Fruit fly (Drosophila melanogaster) whole organism, pupa: Measurements from ENCODE around the gene CG31221.

ENCODE experiments used
- CG10348 ChIP-seq: fragments of 200-800 bp; sonication (Bioruptor generic); IDR thresholded peaks from 2 replicates; pipeline ENCODE4 v1.3.6; 2022; ENCODE audit warnings: missing biosample characterization, missing genetic modification characterization
- CG12605 ChIP-seq: fragments of 200-800 bp; sonication (Bioruptor generic); IDR thresholded peaks from 2 replicates; pipeline ENCODE4 v1.3.6; 2022; ENCODE audit warnings: missing biosample characterization, missing genetic modification characterization
- CG13204 ChIP-seq: fragments of 200-800 bp; sonication (Bioruptor generic); optimal IDR thresholded peaks from 2 replicates; lab custom pipeline; 2018; ENCODE audit warnings: missing biosample characterization, mild to moderate bottlenecking, missing genetic modification characterization, moderate library complexity
- CG14655 ChIP-seq: fragments of 200-800 bp; sonication (Bioruptor generic); optimal IDR thresholded peaks from 3 replicates; lab custom pipeline; 2017; ENCODE audit warnings: mild to moderate bottlenecking, missing biosample characterization, missing genetic modification reagents, missing genetic modification characterization
- CG15710 ChIP-seq: fragments of 200-800 bp; sonication (Bioruptor generic); optimal IDR thresholded peaks from 2 replicates; lab custom pipeline; 2018; ENCODE audit warnings: missing biosample characterization, mild to moderate bottlenecking, missing genetic modification characterization, moderate library complexity
- CG17806 ChIP-seq: fragments of 200-800 bp; sonication (Bioruptor generic); optimal IDR thresholded peaks from 2 replicates; lab custom pipeline; 2018; ENCODE audit warnings: missing biosample characterization, mild to moderate bottlenecking, missing genetic modification characterization, moderate library complexity
- CG32121 ChIP-seq: fragments of 200-800 bp; sonication (Bioruptor generic); IDR thresholded peaks from 2 replicates; pipeline ENCODE4 v1.3.6; 2022; ENCODE audit warnings: missing biosample characterization, missing genetic modification characterization
- CG34367 ChIP-seq: fragments of 200-800 bp; sonication (Bioruptor generic); optimal IDR thresholded peaks from 2 replicates; lab custom pipeline; 2018; ENCODE audit warnings: missing biosample characterization, mild to moderate bottlenecking, missing genetic modification characterization
- CG4496 ChIP-seq: fragments of 200-800 bp; sonication (Bioruptor generic); IDR thresholded peaks from 3 replicates; pipeline ENCODE4 v1.3.6; 2022; ENCODE audit warnings: missing biosample characterization, missing genetic modification characterization
- CG8159 ChIP-seq: fragments of 200-800 bp; sonication (Bioruptor generic); optimal IDR thresholded peaks from 3 replicates; lab custom pipeline; 2018; ENCODE audit warnings: missing biosample characterization, mild to moderate bottlenecking, missing genetic modification characterization, moderate library complexity
- CG8301 ChIP-seq: fragments of 200-800 bp; sonication (Bioruptor generic); optimal IDR thresholded peaks from 2 replicates; lab custom pipeline; 2018; ENCODE audit warnings: missing biosample characterization, mild to moderate bottlenecking, missing genetic modification characterization
- CG9948 ChIP-seq: fragments of 200-800 bp; sonication (Bioruptor generic); optimal IDR thresholded peaks from 2 replicates; lab custom pipeline; 2018; ENCODE audit warnings: missing biosample characterization, mild to moderate bottlenecking, missing genetic modification characterization, moderate library complexity
- D1 ChIP-seq: fragments of 200-800 bp; sonication (Bioruptor generic); optimal IDR thresholded peaks from 2 replicates; lab custom pipeline; 2018; ENCODE audit warnings: missing biosample characterization, mild to moderate bottlenecking, missing genetic modification characterization, moderate library complexity
- EcR ChIP-seq: fragments of 200-800 bp; sonication (Bioruptor generic); optimal IDR thresholded peaks from 3 replicates; lab custom pipeline; 2019; ENCODE audit warnings: missing biosample characterization, missing genetic modification characterization, mild to moderate bottlenecking, moderate library complexity, missing genetic modification reagents
- Ets98B ChIP-seq: fragments of 200-800 bp; sonication (Bioruptor generic); IDR thresholded peaks from 2 replicates; pipeline ENCODE4 v1.3.6; 2022; ENCODE audit warnings: missing biosample characterization, missing genetic modification characterization
- Pif1A ChIP-seq: fragments of 200-800 bp; sonication (Bioruptor generic); optimal IDR thresholded peaks from 3 replicates; lab custom pipeline; 2016; ENCODE audit warnings: missing biosample characterization, missing genetic modification characterization
- Pif1B ChIP-seq: fragments of 200-800 bp; sonication (Bioruptor generic); optimal IDR thresholded peaks from 3 replicates; lab custom pipeline; 2016; ENCODE audit warnings: missing biosample characterization, missing genetic modification characterization
- Snoo ChIP-seq: fragments of 200-800 bp; sonication (Bioruptor generic); optimal IDR thresholded peaks from 3 replicates; lab custom pipeline; 2017; ENCODE audit warnings: missing biosample characterization, mild to moderate bottlenecking, missing genetic modification characterization, inconsistent platforms
- fd96Ca ChIP-seq: fragments of 200-800 bp; sonication (Bioruptor generic); IDR thresholded peaks from 3 replicates; pipeline ENCODE4 v1.3.6; 2022; ENCODE audit warnings: missing biosample characterization, missing genetic modification characterization
- gl ChIP-seq: fragments of 200-800 bp; sonication (Bioruptor generic); optimal IDR thresholded peaks from 2 replicates; lab custom pipeline; 2018; ENCODE audit warnings: missing biosample characterization, mild to moderate bottlenecking, missing genetic modification characterization
- rn ChIP-seq: fragments of 200-800 bp; sonication (Bioruptor generic); IDR thresholded peaks from 2 replicates; pipeline ENCODE4 v1.3.6; 2022; ENCODE audit warnings: missing biosample characterization, missing genetic modification characterization

The CG31221 gene

dm6 chr3R:19463016-19463664, 50.7 kb downstream of the CG31221 start, which contains the start of gene Scsalpha2:
Gene Scsalpha2 (minus strand): TSS chr3R:19463066.
- no peak for TF ChIP-seq D1 (tag; lab: Kevin White, UChicago)
- TF ChIP-seq Snoo (tag; lab: Kevin White, UChicago): peak; percentile 2
- TF ChIP-seq EcR: no peak
- TF ChIP-seq CG4496: no peak
- TF ChIP-seq CG8159 (tag; lab: Kevin White, UChicago): no peak
- TF ChIP-seq rn (GFP tag; lab: Robert Waterston, UW): no peak
- TF ChIP-seq fd96Ca (GFP tag; lab: Robert Waterston, UW): no peak
- TF ChIP-seq CG32121: no peak
- TF ChIP-seq CG15710 (tag; lab: Kevin White, UChicago): no peak
- TF ChIP-seq gl (tag; lab: Kevin White, UChicago): no peak
- TF ChIP-seq CG17806 (tag; lab: Kevin White, UChicago): no peak
- TF ChIP-seq CG10348 (GFP tag; lab: Robert Waterston, UW): no peak
- peak; percentile 39; the same call in 1 of the 2 replicates for TF ChIP-seq Ets98B (GFP tag; lab: Robert Waterston, UW)
- no peak for TF ChIP-seq CG13204 (GFP tag; lab: Kevin White, UChicago)
- peak; percentile 11 for TF ChIP-seq Pif1B (GFP tag; lab: Kevin White, UChicago)
- TF ChIP-seq CG14655: peak; percentile 22
- peak; percentile 49 for TF ChIP-seq Pif1A (GFP tag; lab: Kevin White, UChicago)
- peak; percentile 23 for TF ChIP-seq CG34367 (tag; lab: Kevin White, UChicago)
- TF ChIP-seq CG8301 (tag; lab: Kevin White, UChicago): peak; percentile 1
- TF ChIP-seq CG12605 (GFP tag; lab: Robert Waterston, UW): peak; percentile 31; the same call in 1 of the 2 replicates
- no peak for TF ChIP-seq CG9948 (tag; lab: Kevin White, UChicago)
- TF ChIP-seq, all 21 proteins: peak for 8

DNA sequence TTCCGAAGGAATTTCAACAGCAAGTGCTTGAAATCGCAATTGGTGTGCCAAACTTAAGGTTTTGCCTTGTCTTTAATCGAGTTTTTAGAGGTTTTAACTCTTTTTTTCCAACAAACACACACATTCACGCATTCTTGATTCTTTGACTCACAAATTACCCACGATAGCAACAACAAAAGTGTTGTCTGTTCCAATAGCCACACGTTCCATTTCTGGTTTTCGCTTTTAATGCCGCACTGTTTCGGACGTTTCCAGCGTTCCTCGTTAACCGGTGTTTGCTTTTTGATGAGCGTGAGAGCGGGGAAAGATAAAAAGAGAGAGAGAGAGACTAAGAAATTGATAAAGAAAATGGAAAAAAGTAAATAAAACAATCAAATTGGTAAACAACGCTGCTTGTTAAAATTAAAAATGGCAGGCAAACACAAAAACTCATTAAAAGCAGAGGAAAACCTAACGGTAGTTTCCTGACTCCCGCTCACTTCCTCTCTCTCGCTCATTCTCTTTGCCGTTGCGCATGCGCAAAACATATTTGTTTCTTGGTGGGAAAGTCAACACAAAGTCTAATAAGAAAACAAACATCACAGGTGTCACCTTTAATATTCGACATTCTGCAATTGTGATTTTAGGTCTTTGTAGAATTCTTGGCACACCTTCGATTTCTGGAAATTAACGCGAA, 51.5 kb downstream of the CG31221 start:
- TF ChIP-seq CG10348 (GFP tag; lab: Robert Waterston, UW): no peak
- TF ChIP-seq rn (GFP tag; lab: Robert Waterston, UW): no peak

dm6 chr3R:19465286-19465685, 52.8 kb downstream of the CG31221 start:
- TF ChIP-seq CG4496: peak; percentile 17; the same call in 1 of the 3 replicates
- TF ChIP-seq CG8159 (tag; lab: Kevin White, UChicago): peak; percentile 76
- peak; percentile 46 for TF ChIP-seq Snoo (tag; lab: Kevin White, UChicago)
- no peak for TF ChIP-seq rn (GFP tag; lab: Robert Waterston, UW)
- peak; percentile 22; the same call in 1 of the 2 replicates for TF ChIP-seq CG32121
- TF ChIP-seq Pif1A (GFP tag; lab: Kevin White, UChicago): peak; percentile 44
- TF ChIP-seq CG14655: peak; percentile 68
- TF ChIP-seq CG12605 (GFP tag; lab: Robert Waterston, UW): no peak
- TF ChIP-seq CG13204 (GFP tag; lab: Kevin White, UChicago): no peak
- peak; percentile 57 for TF ChIP-seq CG8301 (tag; lab: Kevin White, UChicago)
- TF ChIP-seq gl (tag; lab: Kevin White, UChicago): no peak
- TF ChIP-seq Pif1B (GFP tag; lab: Kevin White, UChicago): peak; percentile 45
- peak; percentile 12 for TF ChIP-seq D1 (tag; lab: Kevin White, UChicago)
- TF ChIP-seq EcR: no peak
- TF ChIP-seq CG34367 (tag; lab: Kevin White, UChicago): peak; percentile 49
- TF ChIP-seq CG17806 (tag; lab: Kevin White, UChicago): peak; percentile 65
- no peak for TF ChIP-seq Ets98B (GFP tag; lab: Robert Waterston, UW)
- no peak for TF ChIP-seq CG10348 (GFP tag; lab: Robert Waterston, UW)
- no peak for TF ChIP-seq fd96Ca (GFP tag; lab: Robert Waterston, UW)
- TF ChIP-seq CG9948 (tag; lab: Kevin White, UChicago): peak; percentile 57
- peak; percentile 63 for TF ChIP-seq CG15710 (tag; lab: Kevin White, UChicago)

DNA sequence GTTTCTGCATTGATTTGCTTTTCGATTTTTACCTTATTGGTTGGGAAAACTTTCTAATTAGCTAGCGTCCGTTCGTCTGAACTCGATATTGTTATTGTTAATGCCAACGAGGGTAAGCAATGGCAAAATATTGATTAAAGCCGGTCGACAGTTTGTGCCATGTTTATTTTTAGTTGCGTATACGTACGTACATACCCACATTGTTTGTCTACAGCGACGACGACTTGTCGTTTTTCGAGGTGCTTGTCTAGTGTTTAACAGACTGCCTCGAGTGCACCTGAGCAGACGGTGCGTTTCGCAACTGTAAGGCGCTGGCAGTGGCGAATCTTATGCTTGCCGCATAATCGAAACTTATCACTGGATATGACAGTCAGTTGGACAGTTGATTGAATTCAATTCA, 55.0 kb downstream of the CG31221 start:
- TF ChIP-seq CG9948 (tag; lab: Kevin White, UChicago): no peak
- TF ChIP-seq Pif1B (GFP tag; lab: Kevin White, UChicago): no peak
- no peak for TF ChIP-seq CG12605 (GFP tag; lab: Robert Waterston, UW)
- TF ChIP-seq Ets98B (GFP tag; lab: Robert Waterston, UW): peak; percentile 53
- TF ChIP-seq CG13204 (GFP tag; lab: Kevin White, UChicago): no peak
- TF ChIP-seq CG34367 (tag; lab: Kevin White, UChicago): no peak
- peak; percentile 43; the same call in 1 of the 2 replicates for TF ChIP-seq CG32121
- no peak for TF ChIP-seq CG15710 (tag; lab: Kevin White, UChicago)
- TF ChIP-seq fd96Ca (GFP tag; lab: Robert Waterston, UW): no peak
- no peak for TF ChIP-seq rn (GFP tag; lab: Robert Waterston, UW)
- TF ChIP-seq EcR: no peak
- TF ChIP-seq CG8159 (tag; lab: Kevin White, UChicago): no peak
- no peak for TF ChIP-seq CG10348 (GFP tag; lab: Robert Waterston, UW)
- no peak for TF ChIP-seq CG14655
- no peak for TF ChIP-seq CG8301 (tag; lab: Kevin White, UChicago)
- no peak for TF ChIP-seq CG17806 (tag; lab: Kevin White, UChicago)
- TF ChIP-seq Snoo (tag; lab: Kevin White, UChicago): no peak
- peak; percentile 58; the same call in 1 of the 3 replicates for TF ChIP-seq CG4496
- no peak for TF ChIP-seq D1 (tag; lab: Kevin White, UChicago)
- no peak for TF ChIP-seq gl (tag; lab: Kevin White, UChicago)
- TF ChIP-seq Pif1A (GFP tag; lab: Kevin White, UChicago): no peak
- TF ChIP-seq, all 21 proteins: peak for 3
